Worm (Caenorhabditis elegans) whole organism, L4 larva: Measurements from ENCODE around the gene dsl-6.

ENCODE experiments used
- F37D6.2 ChIP-seq: sonication (generic microtip); optimal IDR thresholded peaks from 2 replicates; lab custom pipeline; 2016; ENCODE audit warnings: mild to moderate bottlenecking, missing genetic modification characterization, missing compliant biosample characterization
- F44E2.7 ChIP-seq: fragments of 200-800 bp; sonication (Bioruptor generic); IDR thresholded peaks from 2 replicates; pipeline ENCODE4 v2.1.2; 2022; ENCODE audit warnings: missing genetic modification characterization, missing compliant biosample characterization
- F49E8.2 ChIP-seq: sonication (generic microtip); optimal IDR thresholded peaks from 2 replicates; lab custom pipeline; 2016; ENCODE audit warnings: missing compliant biosample characterization, mild to moderate bottlenecking, missing genetic modification characterization, borderline replicate concordance
- T26A8.4 ChIP-seq: fragments of 200-800 bp; sonication (Bioruptor generic); IDR thresholded peaks from 2 replicates; pipeline ENCODE4 v1.3.6; 2022; ENCODE audit warnings: missing genetic modification characterization, missing compliant biosample characterization
- Y48G9A.11 ChIP-seq: fragments of 200-800 bp; sonication (Bioruptor generic); IDR thresholded peaks from 2 replicates; pipeline ENCODE4 v1.3.6; 2022; ENCODE audit warnings: missing genetic modification reagents, missing genetic modification characterization, missing compliant biosample characterization
- Y5F2A.4 ChIP-seq: fragments of 200-800 bp; sonication (Bioruptor generic); optimal IDR thresholded peaks from 2 replicates; lab custom pipeline; 2018; ENCODE audit warnings: mild to moderate bottlenecking, missing genetic modification characterization, missing compliant biosample characterization
- Y75B8A.6 ChIP-seq: fragments of 200-800 bp; sonication (Bioruptor generic); IDR thresholded peaks from 2 replicates; pipeline ENCODE4 v1.3.6; 2022; ENCODE audit warnings: missing genetic modification reagents, missing genetic modification characterization, missing compliant biosample characterization
- aha-1 ChIP-seq: fragments of 150-350 bp; peaks from one replicate; lab custom pipeline; 2014; ENCODE audit warnings: missing biosample characterization, missing genetic modification characterization
- arid-1 ChIP-seq: fragments of 200-800 bp; sonication (Bioruptor generic); conservative IDR thresholded peaks from 2 replicates; pipeline ENCODE4 v1.3.6; 2022; ENCODE audit warnings: missing genetic modification reagents, missing genetic modification characterization, missing compliant biosample characterization
- attf-4 ChIP-seq: sonication (generic microtip); optimal IDR thresholded peaks from 3 replicates; lab custom pipeline; 2017; ENCODE audit warnings: missing biosample characterization, missing genetic modification characterization
- ceh-20 ChIP-seq: fragments of 200-800 bp; sonication (Bioruptor generic); IDR thresholded peaks from 2 replicates; pipeline ENCODE4 v1.3.6; 2022; ENCODE audit warnings: missing genetic modification reagents, missing genetic modification characterization, missing compliant biosample characterization
- cey-2 ChIP-seq: sonication (generic microtip); optimal IDR thresholded peaks from 3 replicates; lab custom pipeline; 2017; ENCODE audit warnings: missing genetic modification characterization, mild to moderate bottlenecking, missing compliant biosample characterization, antibody characterized with exemption, borderline replicate concordance; ENCODE audit not compliant: insufficient read depth
- ctbp-1 ChIP-seq: fragments of 200-800 bp; sonication (Bioruptor generic); IDR thresholded peaks from 2 replicates; pipeline ENCODE4 v1.3.6; 2022; ENCODE audit warnings: missing genetic modification reagents, missing genetic modification characterization, missing compliant biosample characterization
- dve-1 ChIP-seq: sonication (generic microtip); optimal IDR thresholded peaks from 2 replicates; lab custom pipeline; 2017; ENCODE audit warnings: antibody characterized with exemption, mild to moderate bottlenecking, missing genetic modification characterization, missing compliant biosample characterization; ENCODE audit not compliant: insufficient read depth
- fos-1 ChIP-seq: fragments of 150-350 bp; optimal IDR thresholded peaks from 2 replicates; lab custom pipeline; 2014; ENCODE audit warnings: missing biosample characterization, missing genetic modification characterization
- hif-1 ChIP-seq, 2 experiments: sonication (generic microtip); optimal IDR thresholded peaks; 2 replicates each; lab custom pipeline; 2016 to 2017; ENCODE audit warnings: missing compliant biosample characterization in 2 of 2, missing genetic modification characterization in 2 of 2, missing genetic modification reagents in 2 of 2, missing genotype in 2 of 2, mild to moderate bottlenecking in 1 of 2
- hlh-11 ChIP-seq: fragments of 200-800 bp; sonication (Bioruptor generic); optimal IDR thresholded peaks from 2 replicates; lab custom pipeline; 2018; ENCODE audit warnings: mild to moderate bottlenecking, missing genetic modification characterization, missing compliant biosample characterization
- hmg-1.1 ChIP-seq: fragments of 200-800 bp; sonication (Bioruptor generic); IDR thresholded peaks from 2 replicates; pipeline ENCODE4 v1.3.6; 2022; ENCODE audit warnings: missing genetic modification reagents, missing genetic modification characterization, missing compliant biosample characterization
- lim-7 ChIP-seq: fragments of 200-800 bp; sonication (Bioruptor generic); IDR thresholded peaks from 2 replicates; pipeline ENCODE4 v1.3.6; 2022; ENCODE audit warnings: missing genetic modification characterization, missing compliant biosample characterization
- lin-29 ChIP-seq: fragments of 200-800 bp; sonication (Bioruptor generic); IDR thresholded peaks from 2 replicates; pipeline ENCODE4 v1.3.6; 2022; ENCODE audit warnings: missing genetic modification reagents, missing genetic modification characterization, missing compliant biosample characterization
- lin-38 ChIP-seq: fragments of 200-800 bp; sonication (Bioruptor generic); IDR thresholded peaks from 2 replicates; pipeline ENCODE4 v1.3.6; 2022; ENCODE audit warnings: missing genetic modification reagents, missing genetic modification characterization, missing compliant biosample characterization
- lir-3 ChIP-seq: sonication (generic microtip); optimal IDR thresholded peaks from 2 replicates; lab custom pipeline; 2016; ENCODE audit warnings: mild to moderate bottlenecking, missing genetic modification characterization, missing compliant biosample characterization
- madf-5 ChIP-seq, 2 experiments: fragments of 200-800 bp; sonication (Bioruptor generic); IDR thresholded peaks; 2 replicates each; pipeline ENCODE4 v1.3.6; 2022; ENCODE audit warnings: missing compliant biosample characterization in 2 of 2, missing genetic modification characterization in 2 of 2
- mdt-29 ChIP-seq: fragments of 200-800 bp; sonication (Bioruptor generic); IDR thresholded peaks from 2 replicates; pipeline ENCODE4 v1.3.6; 2022; ENCODE audit warnings: missing genetic modification reagents, missing genetic modification characterization, missing compliant biosample characterization
- mep-1 ChIP-seq: fragments of 150-350 bp; sonication (generic microtip); optimal IDR thresholded peaks from 3 replicates; lab custom pipeline; 2014; ENCODE audit warnings: missing biosample characterization, missing genetic modification characterization
- mxl-3 ChIP-seq: fragments of 200-800 bp; sonication (Bioruptor generic); optimal IDR thresholded peaks from 2 replicates; lab custom pipeline; 2018; ENCODE audit warnings: mild to moderate bottlenecking, missing genetic modification characterization, missing compliant biosample characterization
- nhr-10 ChIP-seq: fragments of 150-350 bp; optimal IDR thresholded peaks from 2 replicates; lab custom pipeline; 2014; ENCODE audit warnings: missing biosample characterization, missing genetic modification characterization
- nhr-28 ChIP-seq: fragments of 150-350 bp; optimal IDR thresholded peaks from 2 replicates; lab custom pipeline; 2014; ENCODE audit warnings: missing biosample characterization, missing genetic modification characterization
- nhr-41 ChIP-seq: fragments of 200-800 bp; sonication (Bioruptor generic); IDR thresholded peaks from 2 replicates; pipeline ENCODE4 v1.3.6; 2022; ENCODE audit warnings: missing genetic modification reagents, missing genetic modification characterization, missing compliant biosample characterization
- nhr-42 ChIP-seq: fragments of 200-800 bp; sonication (Bioruptor generic); IDR thresholded peaks from 2 replicates; pipeline ENCODE4 v1.3.6; 2022; ENCODE audit warnings: missing genetic modification characterization, missing compliant biosample characterization
- nhr-76 ChIP-seq: fragments of 150-350 bp; optimal IDR thresholded peaks from 2 replicates; lab custom pipeline; 2014; ENCODE audit warnings: missing biosample characterization, missing genetic modification characterization
- nhr-77 ChIP-seq: fragments of 150-350 bp; optimal IDR thresholded peaks from 2 replicates; lab custom pipeline; 2014; ENCODE audit warnings: missing biosample characterization, missing genetic modification characterization
- pqm-1 ChIP-seq: sonication (generic microtip); optimal IDR thresholded peaks from 2 replicates; lab custom pipeline; 2017; ENCODE audit warnings: missing biosample characterization, missing genetic modification characterization
- snpc-1.2 ChIP-seq: fragments of 200-800 bp; sonication (Bioruptor generic); IDR thresholded peaks from 2 replicates; pipeline ENCODE4 v1.3.6; 2022; ENCODE audit warnings: missing genetic modification reagents, missing genetic modification characterization, missing compliant biosample characterization
- snpc-4 ChIP-seq: fragments of 150-350 bp; optimal IDR thresholded peaks from 2 replicates; lab custom pipeline; 2014; ENCODE audit warnings: missing biosample characterization, missing genetic modification characterization
- spr-1 ChIP-seq: sonication (generic microtip); optimal IDR thresholded peaks from 2 replicates; lab custom pipeline; 2016; ENCODE audit warnings: mild to moderate bottlenecking, missing genetic modification characterization, missing compliant biosample characterization
- tag-97 ChIP-seq: fragments of 200-800 bp; sonication (Bioruptor generic); IDR thresholded peaks from 2 replicates; pipeline ENCODE4 v1.3.6; 2022; ENCODE audit warnings: missing genetic modification characterization, missing compliant biosample characterization
- vab-7 ChIP-seq: fragments of 200-800 bp; sonication (Bioruptor generic); IDR thresholded peaks from 2 replicates; pipeline ENCODE4 v1.3.6; 2022; ENCODE audit warnings: missing genetic modification reagents, missing genetic modification characterization, missing compliant biosample characterization
- zag-1 ChIP-seq: fragments of 150-350 bp; optimal IDR thresholded peaks from 2 replicates; lab custom pipeline; 2014; ENCODE audit warnings: missing biosample characterization, missing genetic modification characterization
- zfp-3 ChIP-seq: fragments of 200-800 bp; sonication (Bioruptor generic); conservative IDR thresholded peaks from 2 replicates; pipeline ENCODE4 v1.3.6; 2022; ENCODE audit warnings: missing genetic modification reagents, missing genetic modification characterization, missing compliant biosample characterization
- ztf-11 ChIP-seq: fragments of 150-350 bp; optimal IDR thresholded peaks from 2 replicates; lab custom pipeline; 2014; ENCODE audit warnings: missing biosample characterization, missing genetic modification characterization

dsl-6 gene

ce11 chrIV:11377439-11377838 is 20.7 kb downstream of the dsl-6 start (continued):
- TF ChIP-seq lin-29 (no peak), ztf-11 (tag; lab: Kevin White, UChicago) (no peak), lin-38 (peak; percentile 59), lir-3 (tag; lab: Kevin White, UChicago) (no peak), Y48G9A.11 (GFP tag; lab: Robert Waterston, UW) (0 out of 2 replicates have a peak, but pooled peaks have one; percentile 27), madf-5 (GFP tag; IDR thresholded peaks at IDR 0.05; lab: Robert Waterston, UW) (0 out of 4 replicates have a peak, but pooled peaks of 1 of the 2 experiments have one; percentile 23), ceh-20 (GFP tag; lab: Robert Waterston, UW) (no peak), ctbp-1 (GFP tag; lab: Robert Waterston, UW) (0 out of 2 replicates have a peak, but pooled peaks have one; percentile 36), snpc-1.2 (GFP tag; lab: Robert Waterston, UW) (peak; percentile 71; the same call in 1 of the 2 replicates), mdt-29 (GFP tag; lab: Robert Waterston, UW) (no peak), Y75B8A.6 (GFP tag; lab: Robert Waterston, UW) (no peak), Y5F2A.4 (GFP tag; lab: Kevin White, UChicago) (no peak), attf-4 (tag; lab: Kevin White, UChicago) (no peak), pqm-1 (tag; lab: Kevin White, UChicago) (no peak), lim-7 (GFP tag; lab: Robert Waterston, UW) (no peak; the same call in 1 of the 2 replicates), nhr-10 (tag; lab: Kevin White, UChicago) (no peak), mep-1 (tag; lab: Kevin White, UChicago) (no peak), nhr-41 (GFP tag; lab: Robert Waterston, UW) (no peak), nhr-28 (tag; lab: Kevin White, UChicago) (no peak), F44E2.7 (GFP tag; lab: Robert Waterston, UW) (no peak), vab-7 (no peak), zfp-3 (GFP tag; lab: Robert Waterston, UW) (no peak), cey-2 (tag; lab: Kevin White, UChicago) (no peak), arid-1 (GFP tag; lab: Robert Waterston, UW) (no peak), hlh-11 (tag; lab: Kevin White, UChicago) (no peak), F37D6.2 (tag; lab: Kevin White, UChicago) (no peak), tag-97 (no peak), dve-1 (tag; lab: Kevin White, UChicago) (no peak), nhr-77 (tag; lab: Kevin White, UChicago) (no peak), aha-1 (no peak), mxl-3 (GFP tag; lab: Kevin White, UChicago) (no peak), T26A8.4 (GFP tag; lab: Robert Waterston, UW) (no peak), nhr-76 (tag; lab: Kevin White, UChicago) (no peak), hmg-1.1 (GFP tag; lab: Robert Waterston, UW) (no peak), zag-1 (no peak), spr-1 (tag; lab: Kevin White, UChicago) (no peak), nhr-42 (GFP tag; lab: Robert Waterston, UW) (no peak), F49E8.2 (tag; lab: Kevin White, UChicago) (peak; percentile 84)

- TF ChIP-seq lin-29 = no peak
- no peak for TF ChIP-seq fos-1
- TF ChIP-seq nhr-77 (tag; lab: Kevin White, UChicago) = no peak
- no peak for TF ChIP-seq zag-1
- TF ChIP-seq snpc-4 = no peak
- TF ChIP-seq hif-1 (tag; optimal IDR thresholded peaks at IDR 0.05; lab: Kevin White, UChicago) = no peak
- TF ChIP-seq aha-1 = peak; percentile 93
Observed at ce11 chrIV:11375713-11376112, 22.4 kb downstream of the dsl-6 start.
